Worm (Caenorhabditis elegans) whole organism, midembryonic: ENCODE data around the gene C30B5.2.

ENCODE experiments used
- T22C8.4 ChIP-seq: fragments of 200-800 bp; sonication (Bioruptor generic); IDR thresholded peaks from 2 replicates; pipeline ENCODE4 v1.3.6; 2022; ENCODE audit warnings: missing genetic modification characterization, missing compliant biosample characterization
- cog-1 ChIP-seq: sonication (generic microtip); optimal IDR thresholded peaks from 2 replicates; lab custom pipeline; 2016; ENCODE audit warnings: missing genetic modification characterization, missing compliant biosample characterization
- flt-1 ChIP-seq: fragments of 200-800 bp; sonication (Bioruptor generic); IDR thresholded peaks from 2 replicates; pipeline ENCODE4 v1.3.6; 2022; ENCODE audit warnings: missing genetic modification characterization, missing compliant biosample characterization
- klf-2 ChIP-seq: fragments of 200-800 bp; sonication (Bioruptor generic); conservative IDR thresholded peaks from 2 replicates; pipeline ENCODE4 v1.3.6; 2022; ENCODE audit warnings: missing genetic modification reagents, missing genetic modification characterization, missing compliant biosample characterization
- med-1 ChIP-seq: sonication (generic microtip); optimal IDR thresholded peaks from 2 replicates; lab custom pipeline; 2017; ENCODE audit warnings: missing genetic modification characterization, mild to moderate bottlenecking, missing compliant biosample characterization, antibody characterized with exemption, missing genetic modification reagents; ENCODE audit not compliant: insufficient read depth
- ref-1 ChIP-seq: fragments of 200-800 bp; sonication (Bioruptor generic); conservative IDR thresholded peaks from 2 replicates; pipeline ENCODE4 v1.3.6; 2022; ENCODE audit warnings: missing genetic modification reagents, missing genetic modification characterization, missing compliant biosample characterization
- tab-1 ChIP-seq: fragments of 200-800 bp; sonication (Bioruptor generic); IDR thresholded peaks from 2 replicates; pipeline ENCODE4 v1.3.6; 2022; ENCODE audit warnings: missing genetic modification characterization, missing compliant biosample characterization
- ztf-23 ChIP-seq: fragments of 200-800 bp; sonication (Bioruptor generic); IDR thresholded peaks from 2 replicates; pipeline ENCODE4 v1.3.6; 2022; ENCODE audit warnings: missing genetic modification reagents, missing genetic modification characterization, missing compliant biosample characterization
- ztf-29 ChIP-seq: fragments of 200-800 bp; sonication (Bioruptor generic); IDR thresholded peaks from 2 replicates; pipeline ENCODE4 v1.3.6; 2022; ENCODE audit warnings: missing genetic modification reagents, missing genetic modification characterization, missing compliant biosample characterization

DNA sequence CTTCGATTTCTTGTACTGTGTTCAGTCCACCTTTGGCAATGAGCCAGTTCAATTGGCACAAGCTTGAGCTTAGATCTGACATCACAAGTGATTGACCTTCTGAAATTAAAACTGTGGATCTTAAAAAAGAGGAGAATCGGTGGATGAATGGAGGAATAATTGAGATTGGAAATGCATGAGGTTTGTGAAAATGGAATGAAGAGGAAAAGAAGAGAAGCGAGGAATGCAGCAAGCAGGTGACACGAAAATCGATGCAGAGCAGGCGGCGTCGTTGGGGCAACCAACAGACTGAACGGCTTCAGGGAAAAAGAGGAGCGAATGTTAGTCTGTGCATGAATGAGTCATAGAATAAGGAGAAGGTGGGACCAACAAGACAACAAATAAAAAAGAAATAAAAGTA is 5.7 kb upstream of the C30B5.2 start, which contains the start of gene fkh-8:
- TF ChIP-seq klf-2 (GFP tag; lab: Robert Waterston, UW) (no peak), T22C8.4 (GFP tag; lab: Robert Waterston, UW) (no peak), med-1 (GFP tag; lab: Kevin White, UChicago) (no peak), ztf-23 (GFP tag; lab: Robert Waterston, UW) (no peak), tab-1 (GFP tag; lab: Robert Waterston, UW) (no peak), flt-1 (GFP tag; lab: Robert Waterston, UW) (no peak), cog-1 (tag; lab: Kevin White, UChicago) (no peak), ztf-29 (no peak), ref-1 (GFP tag; lab: Robert Waterston, UW) (no peak)
